Fruit fly (Drosophila melanogaster) whole organism, adult: ENCODE results near the gene Sgt.

Experiments used
- CG11617 ChIP-seq: fragments of 200-800 bp; sonication (Bioruptor generic); optimal IDR thresholded peaks from 2 replicates; lab custom pipeline; 2017; ENCODE audit warnings: mild to moderate bottlenecking, missing biosample characterization, missing genetic modification reagents, missing genetic modification characterization
- CG12768 ChIP-seq: fragments of 200-800 bp; sonication (Bioruptor generic); optimal IDR thresholded peaks from 2 replicates; lab custom pipeline; 2017; ENCODE audit warnings: missing biosample characterization, missing genetic modification characterization, mild to moderate bottlenecking, moderate library complexity, missing genetic modification reagents
- CG5204 ChIP-seq: fragments of 200-800 bp; sonication (Bioruptor generic); optimal IDR thresholded peaks from 2 replicates; lab custom pipeline; 2016; ENCODE audit warnings: missing biosample characterization, missing genetic modification characterization
- Clk ChIP-seq: fragments of 200-800 bp; sonication (Bioruptor generic); optimal IDR thresholded peaks from 2 replicates; lab custom pipeline; 2017; ENCODE audit warnings: missing biosample characterization, missing genetic modification characterization
- bab1 ChIP-seq: fragments of 200-800 bp; sonication (Bioruptor generic); optimal IDR thresholded peaks from 3 replicates; lab custom pipeline; 2019; ENCODE audit warnings: missing biosample characterization, mild to moderate bottlenecking, missing genetic modification characterization, moderate library complexity
- kay ChIP-seq: fragments of 200-800 bp; sonication (Bioruptor generic); peaks from one replicate; lab custom pipeline; 2016; ENCODE audit warnings: missing biosample characterization, missing genetic modification characterization, borderline replicate concordance
- ovo ChIP-seq: fragments of 200-800 bp; sonication (Bioruptor generic); optimal IDR thresholded peaks from 2 replicates; lab custom pipeline; 2016; ENCODE audit warnings: missing biosample characterization, missing genetic modification characterization

- no peak for TF ChIP-seq ovo
- no peak for TF ChIP-seq CG12768 (GFP tag; lab: Kevin White, UChicago)
- TF ChIP-seq Clk, result no peak
- TF ChIP-seq bab1 (GFP tag; lab: Kevin White, UChicago), result no peak
- TF ChIP-seq CG11617 (GFP tag; lab: Kevin White, UChicago), result no peak
- TF ChIP-seq kay (GFP tag; lab: Kevin White, UChicago), result peak; percentile 92
- TF ChIP-seq CG5204 (GFP tag; lab: Kevin White, UChicago), result no peak
These were observed 24.3 kb upstream of the Sgt start for dm6 chr2L:17447071-17447470.
